Fruit fly (Drosophila melanogaster): ENCODE data around the gene ERp44.

Gene ERp44

dm6 chrX:16288492-16288964 is 9.0 kb downstream of the ERp44 start, which contains the start of the genes CG32576 and caz (continued):
- peak; percentile 22 for TF ChIP-seq twi (tag; optimal IDR thresholded peaks at IDR 0.05)
- peak; percentile 7 for TF ChIP-seq Chrac-16 (GFP tag; optimal IDR thresholded peaks at IDR 0.05)
- TF ChIP-seq YL-1 (GFP tag; optimal IDR thresholded peaks at IDR 0.05), result peak; percentile 84
- no peak for TF ChIP-seq chn (GFP tag; optimal IDR thresholded peaks at IDR 0.05)
- TF ChIP-seq CG32532 (GFP tag; IDR thresholded peaks at IDR 0.05), result peak; percentile 18; the same call in 1 of the 2 replicates
- TF ChIP-seq CG12155 (GFP tag; optimal IDR thresholded peaks at IDR 0.05), result peak; percentile 37
- TF ChIP-seq ken (GFP tag; IDR thresholded peaks at IDR 0.05), result 0 out of 3 replicates have a peak, but pooled peaks have one; percentile 34
- TF ChIP-seq Hr51 (GFP tag; optimal IDR thresholded peaks at IDR 0.05), result peak in 1 of 2 experiments; percentile 19
- TF ChIP-seq CG6654 (GFP tag; optimal IDR thresholded peaks at IDR 0.05), result no peak
- no peak for TF ChIP-seq PHDP (tag; optimal IDR thresholded peaks at IDR 0.05)
- peak; percentile 65 for TF ChIP-seq sug (tag; optimal IDR thresholded peaks at IDR 0.05)
- peak; percentile 60 for TF ChIP-seq CG8924 (tag; optimal IDR thresholded peaks at IDR 0.05)
- 0 out of 2 replicates have a peak, but pooled peaks have one; percentile 42 for TF ChIP-seq Taf1 (GFP tag; IDR thresholded peaks at IDR 0.05)
- no peak for TF ChIP-seq Blimp-1 (GFP tag; optimal IDR thresholded peaks at IDR 0.05)
- peak; percentile 37 for TF ChIP-seq Fer2 (tag; optimal IDR thresholded peaks at IDR 0.05)
- TF ChIP-seq CG1603 (tag; optimal IDR thresholded peaks at IDR 0.05), result peak; percentile 23
- TF ChIP-seq pzg (GFP tag; optimal IDR thresholded peaks at IDR 0.05), result peak; percentile 67
- no peak for TF ChIP-seq fd64A (GFP tag; optimal IDR thresholded peaks at IDR 0.05)
- no peak for TF ChIP-seq CG7357 (GFP tag; IDR thresholded peaks at IDR 0.05)
- TF ChIP-seq CG10267 (tag; optimal IDR thresholded peaks at IDR 0.05), result peak; percentile 96
- TF ChIP-seq Med (GFP tag), result peak; percentile 48
- peak; percentile 59 for TF ChIP-seq CG13424 (tag; optimal IDR thresholded peaks at IDR 0.05)
- TF ChIP-seq tll (GFP tag; optimal IDR thresholded peaks at IDR 0.05), result peak in 1 of 2 experiments; percentile 11
- TF ChIP-seq toy (GFP tag; IDR thresholded peaks at IDR 0.05), result no peak
- TF ChIP-seq CG2889 (GFP tag; IDR thresholded peaks at IDR 0.05), result no peak
- TF ChIP-seq gem (tag; optimal IDR thresholded peaks at IDR 0.05), result peak; percentile 57
- TF ChIP-seq chif (GFP tag; optimal IDR thresholded peaks at IDR 0.05), result peak in 1 of 2 experiments; percentile 16
- peak; percentile 94 for TF ChIP-seq CG30020 (tag; optimal IDR thresholded peaks at IDR 0.05)
- no peak for TF ChIP-seq Camta (GFP tag; optimal IDR thresholded peaks at IDR 0.05)
- TF ChIP-seq Doc3 (GFP tag; IDR thresholded peaks at IDR 0.05; ENCODE audit: partially characterized antibody), result peak; percentile 66; the same call in 2 of the 3 replicates
- TF ChIP-seq klu (GFP tag; IDR thresholded peaks at IDR 0.05), result no peak
- TF ChIP-seq Mad (GFP tag; optimal IDR thresholded peaks at IDR 0.05), result no peak
- peak; percentile 24 for TF ChIP-seq CG12104 (GFP tag; optimal IDR thresholded peaks at IDR 0.05)
- peak; percentile 52 for TF ChIP-seq B-H2 (GFP tag; optimal IDR thresholded peaks at IDR 0.05)
- 0 out of 3 replicates have a peak, but pooled peaks have one; percentile 9 for TF ChIP-seq CG34422 (GFP tag; IDR thresholded peaks at IDR 0.05)
- TF ChIP-seq MESR4 (GFP tag; optimal IDR thresholded peaks at IDR 0.05), result peak; percentile 85
- TF ChIP-seq zfh2 (GFP tag; optimal IDR thresholded peaks at IDR 0.05), result peak; percentile 12
- TF ChIP-seq Gug (GFP tag; IDR thresholded peaks at IDR 0.05), result no peak
- TF ChIP-seq CG5180 (GFP tag; optimal IDR thresholded peaks at IDR 0.05), result no peak
- no peak for TF ChIP-seq prd (optimal IDR thresholded peaks at IDR 0.05)
- TF ChIP-seq prd (GFP tag; IDR thresholded peaks at IDR 0.05), result peak; percentile 42; the same call in 1 of the 3 replicates
- TF ChIP-seq cg (GFP tag; optimal IDR thresholded peaks at IDR 0.05), result peak; percentile 54
- TF ChIP-seq pan (optimal IDR thresholded peaks at IDR 0.05), result no peak
- TF ChIP-seq pan (GFP tag; optimal IDR thresholded peaks at IDR 0.05 in 1 of 2, IDR thresholded peaks at IDR 0.05 in 1 of 2), result no peak
- 0 out of 3 replicates have a peak, but pooled peaks have one; percentile 30 for TF ChIP-seq ci (GFP tag; IDR thresholded peaks at IDR 0.05)
- peak; percentile 57 for TF ChIP-seq nmo (GFP tag; optimal IDR thresholded peaks at IDR 0.05)
- TF ChIP-seq disco-r (GFP tag; optimal IDR thresholded peaks at IDR 0.05), result no peak
- TF ChIP-seq CG9817 (tag; optimal IDR thresholded peaks at IDR 0.05), result no peak
- peak; percentile 13 for TF ChIP-seq CG17186 (GFP tag; optimal IDR thresholded peaks at IDR 0.05)
- TF ChIP-seq zfh1 (GFP tag; IDR thresholded peaks at IDR 0.05), result no peak

All from whole organism, embryonic.